Fruit fly (Drosophila melanogaster) whole organism, pupa: ENCODE measurements around the gene Snx27.

Experiments
- CG13204 ChIP-seq: fragments of 200-800 bp; sonication (Bioruptor generic); optimal IDR thresholded peaks from 2 replicates; lab custom pipeline; 2018; ENCODE audit warnings: missing biosample characterization, mild to moderate bottlenecking, missing genetic modification characterization, moderate library complexity
- Pif1B ChIP-seq: fragments of 200-800 bp; sonication (Bioruptor generic); optimal IDR thresholded peaks from 3 replicates; lab custom pipeline; 2016; ENCODE audit warnings: missing biosample characterization, missing genetic modification characterization
- gl ChIP-seq: fragments of 200-800 bp; sonication (Bioruptor generic); optimal IDR thresholded peaks from 2 replicates; lab custom pipeline; 2018; ENCODE audit warnings: missing biosample characterization, mild to moderate bottlenecking, missing genetic modification characterization

DNA sequence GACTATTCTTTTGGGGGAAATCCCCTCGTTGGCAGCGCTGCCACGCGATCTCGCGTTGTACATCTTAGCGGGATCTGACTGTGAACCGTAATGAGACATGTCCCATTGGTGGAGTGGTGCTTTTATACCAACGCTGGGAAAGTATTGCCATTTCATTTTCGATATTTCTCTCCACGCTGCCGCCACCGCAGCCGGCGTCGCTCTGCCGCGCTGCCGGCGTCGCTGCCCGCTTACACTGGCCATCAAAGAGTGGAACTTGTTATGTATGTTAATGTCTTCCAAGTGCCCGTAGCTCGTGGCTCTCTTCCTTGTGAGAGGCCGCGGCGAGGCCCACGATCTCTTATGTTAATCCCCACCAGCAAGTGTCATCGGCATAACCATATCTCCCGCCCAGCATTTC, 43.7 kb upstream of the Snx27 start, which contains the start of gene CG3108:
- no peak for TF ChIP-seq gl (tag; lab: Kevin White, UChicago)
- no peak for TF ChIP-seq CG13204 (GFP tag; lab: Kevin White, UChicago)
- TF ChIP-seq Pif1B (GFP tag; lab: Kevin White, UChicago): no peak
